Worm (Caenorhabditis elegans): Measurements from ENCODE around the gene odr-1.

Gene odr-1

DNA sequence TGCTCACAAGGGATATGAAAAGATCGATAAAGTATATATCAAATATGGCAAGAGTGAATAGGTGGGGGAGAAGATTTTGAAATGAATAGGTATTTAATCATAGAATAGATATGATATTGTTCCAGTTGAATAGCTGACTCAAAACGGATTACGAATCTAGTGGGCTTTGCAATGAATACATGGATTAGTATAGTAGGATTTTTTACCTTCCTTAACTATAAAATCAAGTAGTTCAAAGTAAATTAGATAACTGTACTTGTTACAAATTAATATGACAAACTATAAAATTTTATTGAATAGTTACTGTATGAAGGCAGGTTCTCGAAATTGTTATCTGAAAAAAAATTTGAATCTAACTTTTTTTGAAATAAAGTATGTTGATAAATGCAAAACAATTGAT is at the start of gene odr-1:
Gene odr-1, minus strand, starts transcription at position 101 of the 400 bp plus-strand sequence.
- TF ChIP-seq R02D3.7 (tag; optimal IDR thresholded peaks at IDR 0.05) (no peak), daf-12 (tag; optimal IDR thresholded peaks at IDR 0.05) (no peak), nhr-6 (tag; optimal IDR thresholded peaks at IDR 0.05) (no peak), ceh-44 (GFP tag; IDR thresholded peaks at IDR 0.05) (no peak), sdz-12 (GFP tag; optimal IDR thresholded peaks at IDR 0.05) (no peak)

DNA sequence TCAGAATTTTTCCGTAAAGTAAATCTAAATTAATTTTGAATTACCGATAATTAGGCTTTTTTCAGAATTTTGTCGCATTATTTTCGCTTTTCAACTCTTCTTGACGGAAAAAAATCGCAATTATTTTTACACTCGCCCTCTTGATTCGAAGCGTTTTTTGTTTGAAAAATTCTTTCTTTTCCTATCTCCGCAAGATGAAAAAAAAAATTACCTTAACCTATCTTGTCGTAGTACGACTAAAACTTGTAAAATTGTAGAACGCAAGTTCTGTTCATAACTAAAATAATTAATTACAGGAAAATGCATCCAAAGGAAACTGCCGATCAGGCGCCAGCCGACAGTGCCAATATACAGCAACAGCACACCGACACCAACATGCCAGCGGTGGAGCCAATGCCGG is 49.3 kb upstream of the odr-1 start, which contains the start of gene F54B11.7:
Gene F54B11.7, plus strand, starts transcription at position 301 of the 400 bp plus-strand sequence.
- TF ChIP-seq nhr-10 (tag; optimal IDR thresholded peaks at IDR 0.05) = no peak
- no peak for TF ChIP-seq fkh-10 (GFP tag; optimal IDR thresholded peaks at IDR 0.05)
- TF ChIP-seq daf-16 (GFP tag; optimal IDR thresholded peaks at IDR 0.05) = no peak
- no peak for TF ChIP-seq daf-16 (tag; optimal IDR thresholded peaks at IDR 0.05)
- no peak for TF ChIP-seq daf-12 (tag; optimal IDR thresholded peaks at IDR 0.05)
- no peak for TF ChIP-seq ceh-28 (tag; optimal IDR thresholded peaks at IDR 0.05)
- no peak for TF ChIP-seq snpc-1.2 (GFP tag; IDR thresholded peaks at IDR 0.05)
- no peak for TF ChIP-seq nhr-11 (tag; optimal IDR thresholded peaks at IDR 0.05)
- no peak for TF ChIP-seq spr-3 (GFP tag; optimal IDR thresholded peaks at IDR 0.05)
- no peak for TF ChIP-seq aly-2 (tag; optimal IDR thresholded peaks at IDR 0.05)

DNA sequence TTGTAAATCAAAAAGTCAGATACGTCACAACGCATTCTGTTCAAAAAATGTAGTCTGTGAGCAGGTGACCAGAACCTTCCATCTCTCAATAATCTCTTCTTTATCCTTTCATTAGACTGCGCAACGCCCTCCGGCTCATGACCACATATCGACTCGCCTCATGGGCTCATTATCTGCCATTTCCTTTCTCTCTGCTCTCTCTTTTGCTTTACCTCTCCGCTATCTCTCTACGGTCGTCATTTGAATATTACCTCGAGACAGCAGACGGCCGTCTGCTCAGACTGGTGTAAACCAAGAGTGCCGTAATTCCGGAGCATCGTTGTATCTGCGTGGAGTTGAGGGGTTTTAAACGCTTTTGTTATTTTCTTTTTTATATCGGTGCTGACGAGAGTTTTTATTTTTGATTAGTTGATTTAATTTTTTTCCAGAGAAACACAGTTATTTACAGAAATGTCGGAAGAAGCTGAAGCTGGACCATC is 47.3 kb upstream of the odr-1 start, which contains the start of gene bra-1:
Gene bra-1, plus strand, starts transcription at position 429 of the 479 bp plus-strand sequence.
- TF ChIP-seq madf-9 (GFP tag; conservative IDR thresholded peaks at IDR 0.05) = no peak
- 0 out of 2 replicates have a peak, but pooled peaks have one; percentile 37 for TF ChIP-seq egl-43 (GFP tag; IDR thresholded peaks at IDR 0.05)
- peak; percentile 73 for TF ChIP-seq nhr-6 (tag; optimal IDR thresholded peaks at IDR 0.05)
- TF ChIP-seq spr-1 (tag; optimal IDR thresholded peaks at IDR 0.05) = no peak
- no peak for TF ChIP-seq mxl-3 (GFP tag; optimal IDR thresholded peaks at IDR 0.05)
- peak; percentile 54 for TF ChIP-seq hlh-11 (tag; optimal IDR thresholded peaks at IDR 0.05)
- TF ChIP-seq nhr-25 (tag; optimal IDR thresholded peaks at IDR 0.05; ENCODE audit: borderline replicate concordance, insufficient read depth) = no peak
- TF ChIP-seq attf-4 (tag; optimal IDR thresholded peaks at IDR 0.05) = no peak
- TF ChIP-seq F26F4.8 (GFP tag; conservative IDR thresholded peaks at IDR 0.05) = no peak
- no peak for TF ChIP-seq lin-13 (GFP tag; optimal IDR thresholded peaks at IDR 0.05)
- TF ChIP-seq mes-2 (tag; optimal IDR thresholded peaks at IDR 0.05; ENCODE audit: poor library complexity, severe bottlenecking) = peak; percentile 43
- no peak for TF ChIP-seq snpc-1.2 (GFP tag; IDR thresholded peaks at IDR 0.05)
- no peak for TF ChIP-seq hif-1 (tag; optimal IDR thresholded peaks at IDR 0.05)
- peak; percentile 90 for TF ChIP-seq hlh-30 (tag; optimal IDR thresholded peaks at IDR 0.05; ENCODE audit: insufficient read depth)
- TF ChIP-seq lin-39 (tag; optimal IDR thresholded peaks at IDR 0.05) = no peak
- no peak for TF ChIP-seq mxl-2 (GFP tag; conservative IDR thresholded peaks at IDR 0.05)
- TF ChIP-seq lin-38 (GFP tag; IDR thresholded peaks at IDR 0.05) = no peak
- peak in 1 of 2 experiments; percentile 22 for TF ChIP-seq mdl-1 (tag; optimal IDR thresholded peaks at IDR 0.05)
- no peak for TF ChIP-seq ztf-11 (tag; optimal IDR thresholded peaks at IDR 0.05)
- TF ChIP-seq dmd-6 (GFP tag; IDR thresholded peaks at IDR 0.05) = peak; percentile 20; the same call in 1 of the 2 replicates
- peak; percentile 45; the same call in 1 of the 2 replicates for TF ChIP-seq hmg-1.1 (GFP tag; IDR thresholded peaks at IDR 0.05)
- no peak for TF ChIP-seq Y48G9A.11 (GFP tag; IDR thresholded peaks at IDR 0.05)
- peak; percentile 93 for TF ChIP-seq T20F7.1 (GFP tag; optimal IDR thresholded peaks at IDR 0.05)
- peak; percentile 53 for TF ChIP-seq rbr-2 (tag; optimal IDR thresholded peaks at IDR 0.05)
- TF ChIP-seq F10B5.3 (tag; optimal IDR thresholded peaks at IDR 0.05) = no peak
- TF ChIP-seq Y5F2A.4 (GFP tag; optimal IDR thresholded peaks at IDR 0.05) = no peak
- no peak for TF ChIP-seq php-3 (GFP tag; IDR thresholded peaks at IDR 0.05)
- TF ChIP-seq aly-2 (tag; optimal IDR thresholded peaks at IDR 0.05) = no peak
- no peak for TF ChIP-seq cey-2 (tag; optimal IDR thresholded peaks at IDR 0.05; ENCODE audit: borderline replicate concordance, insufficient read depth)
- no peak for TF ChIP-seq duxl-1 (tag; optimal IDR thresholded peaks at IDR 0.05; ENCODE audit: poor library complexity)
- peak in 1 of 2 experiments; percentile 56 for TF ChIP-seq lsy-2 (tag; optimal IDR thresholded peaks at IDR 0.05)
- peak; percentile 27 for TF ChIP-seq F37D6.2 (tag; optimal IDR thresholded peaks at IDR 0.05)
- TF ChIP-seq dve-1 (tag; optimal IDR thresholded peaks at IDR 0.05; ENCODE audit: insufficient read depth) = peak; percentile 64
- TF ChIP-seq saeg-2 (GFP tag; IDR thresholded peaks at IDR 0.05) = no peak
- no peak for TF ChIP-seq aha-1 (tag)

Data from whole organism, L4 larva.